Worm (Caenorhabditis elegans): Measurements from ENCODE around the gene nadk-2.

The nadk-2 gene

ce11 chrII:12099889-12100288, 50.5 kb downstream of the nadk-2 start, which contains the start of gene Y17G7B.17:
Gene Y17G7B.17, minus strand, starts transcription at chrII:12099989.
- TF ChIP-seq C34F6.9 (tag; optimal IDR thresholded peaks at IDR 0.05) (no peak), fos-1 (tag; optimal IDR thresholded peaks at IDR 0.05) (peak; percentile 76)

ce11 chrII:12102365-12102764, 53.0 kb downstream of the nadk-2 start:
- TF ChIP-seq unc-62 (GFP tag; optimal IDR thresholded peaks at IDR 0.05) (no peak), nhr-21 (tag; optimal IDR thresholded peaks at IDR 0.05) (peak; percentile 89), nhr-6 (tag; optimal IDR thresholded peaks at IDR 0.05) (peak; percentile 94), nhr-12 (tag; optimal IDR thresholded peaks at IDR 0.05) (peak; percentile 32), peb-1 (tag; optimal IDR thresholded peaks at IDR 0.05) (no peak), C34F6.9 (tag; optimal IDR thresholded peaks at IDR 0.05) (peak; percentile 100), ZK546.5 (tag; optimal IDR thresholded peaks at IDR 0.05) (peak; percentile 39), ama-1 (optimal IDR thresholded peaks at IDR 0.05) (peak; percentile 92), nhr-23 (tag; optimal IDR thresholded peaks at IDR 0.05) (no peak), mbf-1 (tag; optimal IDR thresholded peaks at IDR 0.05) (no peak), ztf-4 (tag; optimal IDR thresholded peaks at IDR 0.05) (peak; percentile 97), nhr-77 (tag; optimal IDR thresholded peaks at IDR 0.05) (peak; percentile 52), gmeb-1 (tag; optimal IDR thresholded peaks at IDR 0.05) (peak; percentile 85), nhr-10 (tag; optimal IDR thresholded peaks at IDR 0.05) (peak; percentile 76), unc-39 (tag; optimal IDR thresholded peaks at IDR 0.05) (no peak), elt-1 (tag; optimal IDR thresholded peaks at IDR 0.05) (no peak), snpc-4 (tag; optimal IDR thresholded peaks at IDR 0.05) (peak; percentile 86), mab-5 (tag; optimal IDR thresholded peaks at IDR 0.05) (peak; percentile 85), blmp-1 (tag; optimal IDR thresholded peaks at IDR 0.05; ENCODE audit: insufficient read depth) (peak; percentile 78), sem-4 (tag; optimal IDR thresholded peaks at IDR 0.05) (peak; percentile 93), crh-2 (tag; optimal IDR thresholded peaks at IDR 0.05) (peak; percentile 99), nhr-237 (tag; optimal IDR thresholded peaks at IDR 0.05) (peak; percentile 42), ztf-11 (tag; optimal IDR thresholded peaks at IDR 0.05) (no peak), Y55F3AM.14 (GFP tag; optimal IDR thresholded peaks at IDR 0.05) (peak; percentile 74), ceh-16 (tag; optimal IDR thresholded peaks at IDR 0.05) (peak; percentile 13), egl-27 (tag; optimal IDR thresholded peaks at IDR 0.05) (peak; percentile 92), lin-13 (GFP tag; optimal IDR thresholded peaks at IDR 0.05) (peak; percentile 90), fos-1 (tag; optimal IDR thresholded peaks at IDR 0.05) (peak; percentile 94), sma-3 (GFP tag; optimal IDR thresholded peaks at IDR 0.05) (peak; percentile 96), skn-1 (tag; optimal IDR thresholded peaks at IDR 0.05) (peak; percentile 71), ztf-1 (GFP tag; conservative IDR thresholded peaks at IDR 0.05) (no peak), dmd-4 (tag; optimal IDR thresholded peaks at IDR 0.05) (no peak), lin-11 (tag; optimal IDR thresholded peaks at IDR 0.05) (peak; percentile 76), alr-1 (tag; optimal IDR thresholded peaks at IDR 0.05) (no peak), lin-39 (tag; optimal IDR thresholded peaks at IDR 0.05) (no peak), zag-1 (tag; optimal IDR thresholded peaks at IDR 0.05) (peak; percentile 71), elt-3 (tag; optimal IDR thresholded peaks at IDR 0.05) (no peak), nhr-25 (tag; optimal IDR thresholded peaks at IDR 0.05) (peak; percentile 92), mdl-1 (tag; optimal IDR thresholded peaks at IDR 0.05) (peak; percentile 83 to 98), aly-2 (tag; optimal IDR thresholded peaks at IDR 0.05) (no peak), sma-9 (GFP tag; optimal IDR thresholded peaks at IDR 0.05) (peak; percentile 91), sma-9 (tag; optimal IDR thresholded peaks at IDR 0.05) (no peak), nhr-129 (tag; optimal IDR thresholded peaks at IDR 0.05) (peak; percentile 95), unc-55 (GFP tag; optimal IDR thresholded peaks at IDR 0.05) (peak; percentile 90), R02D3.7 (tag; optimal IDR thresholded peaks at IDR 0.05) (no peak), ceh-82 (tag; optimal IDR thresholded peaks at IDR 0.05) (no peak), lsy-2 (tag; optimal IDR thresholded peaks at IDR 0.05) (peak; percentile 80 to 94), F13H6.1 (tag; optimal IDR thresholded peaks at IDR 0.05) (peak; percentile 94), nhr-11 (tag; optimal IDR thresholded peaks at IDR 0.05) (no peak)
